Worm (Caenorhabditis elegans) whole organism, mixed stage, embryonic: ENCODE results near the gene lgc-53.

ENCODE experiments used
- blmp-1 ChIP-seq: fragments of 150-350 bp; optimal IDR thresholded peaks from 2 replicates; lab custom pipeline; 2014; ENCODE audit warnings: missing biosample characterization, missing genetic modification characterization
- cnd-1 ChIP-seq: fragments of 200-800 bp; sonication (Bioruptor generic); optimal IDR thresholded peaks from 2 replicates; lab custom pipeline; 2018; ENCODE audit warnings: mild to moderate bottlenecking, missing genetic modification characterization, missing compliant biosample characterization
- elt-1 ChIP-seq: sonication (generic microtip); optimal IDR thresholded peaks from 2 replicates; lab custom pipeline; 2017; ENCODE audit warnings: missing genetic modification characterization, mild to moderate bottlenecking, missing compliant biosample characterization, antibody characterized with exemption, moderate library complexity, borderline replicate concordance; ENCODE audit not compliant: insufficient read depth
- flh-1 ChIP-seq: fragments of 200-800 bp; sonication (Bioruptor generic); optimal IDR thresholded peaks from 2 replicates; lab custom pipeline; 2018; ENCODE audit warnings: mild to moderate bottlenecking, missing genetic modification characterization, moderate library complexity, missing compliant biosample characterization
- nhr-28 ChIP-seq: fragments of 150-350 bp; optimal IDR thresholded peaks from 2 replicates; lab custom pipeline; 2014; ENCODE audit warnings: missing biosample characterization, missing genetic modification characterization
- nhr-76 ChIP-seq: sonication (generic microtip); optimal IDR thresholded peaks from 2 replicates; lab custom pipeline; 2017; ENCODE audit warnings: missing biosample characterization, missing genetic modification characterization
- pha-4 ChIP-seq: fragments of 150-350 bp; optimal IDR thresholded peaks from 2 replicates; lab custom pipeline; 2018; ENCODE audit warnings: missing biosample characterization, missing genetic modification reagents, missing genetic modification characterization
- snpc-4 ChIP-seq: fragments of 150-350 bp; optimal IDR thresholded peaks from 2 replicates; lab custom pipeline; 2014; ENCODE audit warnings: missing biosample characterization, missing genetic modification characterization
- unc-62 ChIP-seq: fragments of 150-350 bp; optimal IDR thresholded peaks from 2 replicates; lab custom pipeline; 2014; ENCODE audit warnings: missing biosample characterization, missing genetic modification reagents, missing genetic modification characterization

ce11 chrX:16679117-16679590, 32.3 kb upstream of the lgc-53 start, which contains the start of gene F22H10.2:
- no peak for TF ChIP-seq nhr-76 (tag; lab: Kevin White, UChicago)
- no peak for TF ChIP-seq pha-4 (tag; lab: Kevin White, UChicago)
- no peak for TF ChIP-seq unc-62 (GFP tag; lab: Kevin White, UChicago)
- no peak for TF ChIP-seq cnd-1 (tag; lab: Kevin White, UChicago)
- TF ChIP-seq snpc-4 (tag; lab: Kevin White, UChicago) = no peak
- no peak for TF ChIP-seq flh-1
- TF ChIP-seq blmp-1 = no peak
- TF ChIP-seq nhr-28 (tag; lab: Kevin White, UChicago) = no peak
- no peak for TF ChIP-seq elt-1 (tag; lab: Kevin White, UChicago)
